Worm (Caenorhabditis elegans) whole organism, young adult: Measurements from ENCODE around the gene Y22D7AL.4.

ENCODE experiments used
- B0035.1 ChIP-seq: sonication (generic microtip); optimal IDR thresholded peaks from 2 replicates; lab custom pipeline; 2016; ENCODE audit warnings: missing genetic modification characterization, mild to moderate bottlenecking, missing compliant biosample characterization, missing genotype, missing genetic modification reagents
- F57A8.1 ChIP-seq: fragments of 200-800 bp; sonication (Bioruptor generic); optimal IDR thresholded peaks from 2 replicates; lab custom pipeline; 2018; ENCODE audit warnings: mild to moderate bottlenecking, missing genetic modification characterization, moderate library complexity, missing compliant biosample characterization
- F57C9.4 ChIP-seq: sonication (generic microtip); optimal IDR thresholded peaks from 2 replicates; lab custom pipeline; 2017; ENCODE audit warnings: mild to moderate bottlenecking, missing genetic modification characterization, missing compliant biosample characterization
- Y53G8AR.9 ChIP-seq: fragments of 200-800 bp; sonication (Bioruptor generic); conservative IDR thresholded peaks from 2 replicates; pipeline ENCODE4 v1.3.6; 2022; ENCODE audit warnings: missing genetic modification reagents, missing genetic modification characterization, missing compliant biosample characterization
- ama-1 ChIP-seq, 3 experiments: fragments of 150-350 bp in 1 of 3; sonication (generic microtip) in 2 of 3; optimal IDR thresholded peaks; 2 replicates each; lab custom pipeline; 2014 to 2018; ENCODE audit warnings: missing biosample characterization in 2 of 3, missing genetic modification characterization in 2 of 3, missing genetic modification reagents in 2 of 3
- ceh-58 ChIP-seq: fragments of 200-800 bp; sonication (Bioruptor generic); IDR thresholded peaks from 2 replicates; pipeline ENCODE4 v1.3.6; 2022; ENCODE audit warnings: missing genetic modification characterization, missing compliant biosample characterization
- lin-54 ChIP-seq: fragments of 200-800 bp; sonication (Bioruptor generic); optimal IDR thresholded peaks from 2 replicates; lab custom pipeline; 2018; ENCODE audit warnings: mild to moderate bottlenecking, missing genetic modification characterization, missing compliant biosample characterization
- madf-10 ChIP-seq: sonication (generic microtip); optimal IDR thresholded peaks from 2 replicates; lab custom pipeline; 2016; ENCODE audit warnings: mild to moderate bottlenecking, missing genetic modification characterization, missing compliant biosample characterization
- nfya-1 ChIP-seq: sonication (generic microtip); optimal IDR thresholded peaks from 2 replicates; lab custom pipeline; 2017; ENCODE audit warnings: antibody characterized with exemption, missing compliant biosample characterization, missing genetic modification characterization, borderline replicate concordance; ENCODE audit not compliant: insufficient read depth
- nhr-90 ChIP-seq: sonication (generic microtip); optimal IDR thresholded peaks from 2 replicates; lab custom pipeline; 2016; ENCODE audit warnings: missing genotype, mild to moderate bottlenecking, missing genetic modification characterization, missing compliant biosample characterization

- TF ChIP-seq B0035.1 (tag; lab: Kevin White, UChicago) (no peak), nfya-1 (tag; lab: Kevin White, UChicago) (no peak), madf-10 (tag; lab: Kevin White, UChicago) (no peak), F57C9.4 (no peak), F57A8.1 (GFP tag; lab: Kevin White, UChicago) (no peak), lin-54 (GFP tag; lab: Kevin White, UChicago) (no peak), ceh-58 (GFP tag; lab: Robert Waterston, UW) (no peak), nhr-90 (no peak), Y53G8AR.9 (no peak), ama-1 (optimal IDR thresholded peaks at IDR 0.05; lab: Kevin White, UChicago) (no peak), ama-1 (GFP tag; optimal IDR thresholded peaks at IDR 0.05; lab: Kevin White, UChicago) (no peak)
Observed at ce11 chrIII:1612974-1613568, 13.4 kb upstream of the Y22D7AL.4 start.
